Fruit fly (Drosophila melanogaster) whole organism, embryonic: ENCODE measurements around the gene CG15382.

Experiments used
- Antp ChIP-seq: fragments of 200-800 bp; sonication (Bioruptor generic); optimal IDR thresholded peaks from 3 replicates; lab custom pipeline; 2016; ENCODE audit warnings: missing biosample characterization, missing genetic modification characterization
- Atf6 ChIP-seq: fragments of 200-800 bp; sonication (Bioruptor generic); IDR thresholded peaks from 2 replicates; pipeline ENCODE4 v1.3.6; 2022; ENCODE audit warnings: missing biosample characterization, missing genetic modification characterization
- Bgb ChIP-seq: fragments of 200-800 bp; sonication (Bioruptor generic); IDR thresholded peaks from 2 replicates; pipeline ENCODE4 v1.3.6; 2022; ENCODE audit warnings: missing biosample characterization, missing genetic modification characterization; ENCODE audit not compliant: partially characterized antibody
- CG13424 ChIP-seq: fragments of 200-800 bp; sonication (Bioruptor generic); optimal IDR thresholded peaks from 2 replicates; lab custom pipeline; 2019; ENCODE audit warnings: missing biosample characterization, mild to moderate bottlenecking, missing genetic modification characterization, moderate library complexity
- CG13624 ChIP-seq: fragments of 200-800 bp; sonication (Bioruptor generic); optimal IDR thresholded peaks from 2 replicates; lab custom pipeline; 2016; ENCODE audit warnings: missing biosample characterization, missing genetic modification characterization
- CG15011 ChIP-seq: fragments of 200-800 bp; sonication (Bioruptor generic); optimal IDR thresholded peaks from 3 replicates; lab custom pipeline; 2018; ENCODE audit warnings: missing biosample characterization, mild to moderate bottlenecking, missing genetic modification characterization
- CG1529 ChIP-seq: fragments of 200-800 bp; sonication (Bioruptor generic); optimal IDR thresholded peaks from 3 replicates; lab custom pipeline; 2018; ENCODE audit warnings: missing biosample characterization, missing genetic modification characterization
- CG15514 ChIP-seq: fragments of 200-800 bp; sonication (Bioruptor generic); optimal IDR thresholded peaks from 3 replicates; lab custom pipeline; 2017; ENCODE audit warnings: missing biosample characterization, missing genetic modification characterization, mild to moderate bottlenecking, moderate library complexity, missing genetic modification reagents
- CG16779 ChIP-seq: fragments of 200-800 bp; sonication (Bioruptor generic); IDR thresholded peaks from 2 replicates; pipeline ENCODE4 v1.3.6; 2022; ENCODE audit warnings: missing biosample characterization, missing genetic modification characterization
- CG17328 ChIP-seq: fragments of 200-800 bp; sonication (Bioruptor generic); IDR thresholded peaks from 2 replicates; pipeline ENCODE4 v1.3.6; 2022; ENCODE audit warnings: missing biosample characterization, missing genetic modification characterization
- CG17612 ChIP-seq: fragments of 200-800 bp; sonication (Bioruptor generic); IDR thresholded peaks from 2 replicates; pipeline ENCODE4 v1.3.6; 2022; ENCODE audit warnings: missing biosample characterization, missing genetic modification characterization
- CG17829 ChIP-seq: fragments of 200-800 bp; optimal IDR thresholded peaks from 2 replicates; lab custom pipeline; 2019; ENCODE audit warnings: missing biosample characterization, mild to moderate bottlenecking, missing genetic modification characterization, moderate library complexity
- CG1792 ChIP-seq: fragments of 200-800 bp; sonication (Bioruptor generic); optimal IDR thresholded peaks from 2 replicates; lab custom pipeline; 2016; ENCODE audit warnings: missing biosample characterization, missing genetic modification characterization
- CG2875 ChIP-seq: fragments of 200-800 bp; sonication (Bioruptor generic); optimal IDR thresholded peaks from 2 replicates; lab custom pipeline; 2017; ENCODE audit warnings: missing biosample characterization, mild to moderate bottlenecking, missing genetic modification characterization, missing genetic modification reagents
- CG31224 ChIP-seq: fragments of 200-800 bp; sonication (Bioruptor generic); IDR thresholded peaks from 2 replicates; pipeline ENCODE4 v1.3.6; 2022; ENCODE audit warnings: missing biosample characterization, missing genetic modification characterization
- CG34224 ChIP-seq: fragments of 200-800 bp; sonication (Bioruptor generic); IDR thresholded peaks from 3 replicates; pipeline ENCODE4 v1.3.6; 2022; ENCODE audit warnings: missing biosample characterization, missing genetic modification characterization; ENCODE audit not compliant: partially characterized antibody
- CG4282 ChIP-seq: fragments of 200-800 bp; sonication (Bioruptor generic); optimal IDR thresholded peaks from 2 replicates; lab custom pipeline; 2016; ENCODE audit warnings: missing biosample characterization, missing genetic modification characterization
- CG43689 ChIP-seq: fragments of 200-800 bp; sonication (Bioruptor generic); IDR thresholded peaks from 2 replicates; pipeline ENCODE4 v1.3.6; 2022; ENCODE audit warnings: missing biosample characterization, missing genetic modification characterization
- CG4617 ChIP-seq: fragments of 200-800 bp; sonication (Bioruptor generic); optimal IDR thresholded peaks from 3 replicates; lab custom pipeline; 2016; ENCODE audit warnings: missing biosample characterization, missing genetic modification characterization, borderline replicate concordance
- CG6654 ChIP-seq: fragments of 200-800 bp; sonication (Bioruptor generic); optimal IDR thresholded peaks from 2 replicates; lab custom pipeline; 2017; ENCODE audit warnings: missing biosample characterization, mild to moderate bottlenecking, missing genetic modification characterization
- CG7372 ChIP-seq: fragments of 200-800 bp; sonication (Bioruptor generic); IDR thresholded peaks from 2 replicates; pipeline ENCODE4 v1.3.6; 2022; ENCODE audit warnings: missing biosample characterization, missing genetic modification characterization
- CG7745 ChIP-seq: fragments of 200-800 bp; sonication (Bioruptor generic); optimal IDR thresholded peaks from 2 replicates; lab custom pipeline; 2018; ENCODE audit warnings: missing biosample characterization, mild to moderate bottlenecking, missing genetic modification characterization, moderate library complexity
- CG7839 ChIP-seq: fragments of 200-800 bp; sonication (Bioruptor generic); optimal IDR thresholded peaks from 3 replicates; lab custom pipeline; 2018; ENCODE audit warnings: missing biosample characterization, mild to moderate bottlenecking, missing genetic modification characterization, moderate library complexity
- CG9932 ChIP-seq: fragments of 200-800 bp; sonication (Bioruptor generic); IDR thresholded peaks from 2 replicates; pipeline ENCODE4 v1.3.6; 2022; ENCODE audit warnings: missing biosample characterization, missing genetic modification characterization
- Chrac-16 ChIP-seq: fragments of 200-800 bp; sonication (Bioruptor generic); optimal IDR thresholded peaks from 3 replicates; lab custom pipeline; 2016; ENCODE audit warnings: missing biosample characterization, missing genetic modification characterization
- D19B ChIP-seq: fragments of 200-800 bp; sonication (Bioruptor generic); optimal IDR thresholded peaks from 2 replicates; lab custom pipeline; 2017; ENCODE audit warnings: missing biosample characterization, mild to moderate bottlenecking, missing genetic modification characterization
- Deaf1 ChIP-seq: fragments of 200-800 bp; optimal IDR thresholded peaks from 3 replicates; lab custom pipeline; 2019; ENCODE audit warnings: missing biosample characterization, mild to moderate bottlenecking, missing genetic modification characterization, moderate library complexity
- Doc3 ChIP-seq: fragments of 200-800 bp; sonication (Bioruptor generic); IDR thresholded peaks from 3 replicates; pipeline ENCODE4 v1.3.6; 2022; ENCODE audit warnings: missing biosample characterization, missing genetic modification characterization; ENCODE audit not compliant: partially characterized antibody
- Drgx ChIP-seq: fragments of 200-800 bp; sonication (Bioruptor generic); IDR thresholded peaks from 2 replicates; pipeline ENCODE4 v1.3.6; 2022; ENCODE audit warnings: missing biosample characterization, missing genetic modification characterization
- Fer2 ChIP-seq: fragments of 200-800 bp; sonication (Bioruptor generic); optimal IDR thresholded peaks from 2 replicates; lab custom pipeline; 2018; ENCODE audit warnings: missing biosample characterization, mild to moderate bottlenecking, missing genetic modification characterization, moderate library complexity
- HLHmδ ChIP-seq: fragments of 200-800 bp; sonication (Bioruptor generic); optimal IDR thresholded peaks from 2 replicates; lab custom pipeline; 2018; ENCODE audit warnings: missing biosample characterization, mild to moderate bottlenecking, missing genetic modification characterization, moderate library complexity
- Hand ChIP-seq: fragments of 200-800 bp; sonication (Bioruptor generic); optimal IDR thresholded peaks from 2 replicates; lab custom pipeline; 2017; ENCODE audit warnings: mild to moderate bottlenecking, missing biosample characterization, missing genetic modification reagents, missing genetic modification characterization
- HmgZ ChIP-seq: fragments of 200-800 bp; sonication (Bioruptor generic); optimal IDR thresholded peaks from 2 replicates; lab custom pipeline; 2018; ENCODE audit warnings: missing biosample characterization, mild to moderate bottlenecking, missing genetic modification characterization
- Mad ChIP-seq: fragments of 200-800 bp; sonication (Bioruptor generic); optimal IDR thresholded peaks from 2 replicates; lab custom pipeline; 2016; ENCODE audit warnings: missing biosample characterization, missing genetic modification characterization
- Meics ChIP-seq: fragments of 200-800 bp; sonication (Bioruptor generic); optimal IDR thresholded peaks from 2 replicates; lab custom pipeline; 2017; ENCODE audit warnings: missing biosample characterization, mild to moderate bottlenecking, missing genetic modification characterization
- Ravus ChIP-seq: fragments of 200-800 bp; sonication (Bioruptor generic); IDR thresholded peaks from 2 replicates; pipeline ENCODE4 v1.3.6; 2022; ENCODE audit warnings: missing biosample characterization, missing genetic modification characterization
- Spps ChIP-seq: fragments of 200-800 bp; sonication (Bioruptor generic); optimal IDR thresholded peaks from 2 replicates; lab custom pipeline; 2018; ENCODE audit warnings: missing biosample characterization, mild to moderate bottlenecking, missing genetic modification characterization
- ara ChIP-seq: fragments of 200-800 bp; sonication (Bioruptor generic); IDR thresholded peaks from 2 replicates; pipeline ENCODE4 v1.3.6; 2022; ENCODE audit warnings: missing biosample characterization, missing genetic modification characterization
- cg ChIP-seq: fragments of 200-800 bp; sonication (Bioruptor generic); optimal IDR thresholded peaks from 3 replicates; lab custom pipeline; 2019; ENCODE audit warnings: missing biosample characterization, mild to moderate bottlenecking, missing genetic modification characterization, moderate library complexity
- crc ChIP-seq: fragments of 200-800 bp; sonication (Bioruptor generic); optimal IDR thresholded peaks from 2 replicates; lab custom pipeline; 2016; ENCODE audit warnings: missing biosample characterization, missing genetic modification characterization
- cwo ChIP-seq: fragments of 200-800 bp; sonication (Bioruptor generic); optimal IDR thresholded peaks from 3 replicates; lab custom pipeline; 2017; ENCODE audit warnings: missing biosample characterization, missing genetic modification characterization, mild to moderate bottlenecking, moderate library complexity, missing genetic modification reagents
- fru ChIP-seq: fragments of >200 bp; optimal IDR thresholded peaks from 2 replicates; lab custom pipeline; 2017
- gsb ChIP-seq: fragments of 200-800 bp; sonication (Bioruptor generic); IDR thresholded peaks from 2 replicates; pipeline ENCODE4 v1.3.6; 2022; ENCODE audit warnings: missing biosample characterization, missing genetic modification characterization
- hb ChIP-seq: fragments of 200-800 bp; sonication (Bioruptor generic); IDR thresholded peaks from 3 replicates; pipeline ENCODE4 v1.3.6; 2022; ENCODE audit warnings: missing biosample characterization, missing genetic modification characterization; ENCODE audit not compliant: partially characterized antibody
- onecut ChIP-seq: fragments of 200-800 bp; sonication (Bioruptor generic); IDR thresholded peaks from 2 replicates; pipeline ENCODE4 v1.3.6; 2022; ENCODE audit warnings: missing biosample characterization, missing genetic modification characterization
- pb ChIP-seq: fragments of 200-800 bp; sonication (Bioruptor generic); optimal IDR thresholded peaks from 3 replicates; lab custom pipeline; 2016; ENCODE audit warnings: missing biosample characterization, missing genetic modification characterization
- row ChIP-seq: fragments of 200-800 bp; sonication (Bioruptor generic); IDR thresholded peaks from 3 replicates; pipeline ENCODE4 v1.3.6; 2022; ENCODE audit warnings: missing biosample characterization, missing genetic modification characterization
- scrt ChIP-seq: fragments of 200-800 bp; sonication (Bioruptor generic); optimal IDR thresholded peaks from 2 replicates; lab custom pipeline; 2018; ENCODE audit warnings: missing biosample characterization, mild to moderate bottlenecking, missing genetic modification characterization, moderate library complexity
- tna ChIP-seq: fragments of 200-800 bp; sonication (Bioruptor generic); IDR thresholded peaks from 2 replicates; pipeline ENCODE4 v1.3.6; 2022; ENCODE audit warnings: missing biosample characterization, missing genetic modification characterization; ENCODE audit not compliant: partially characterized antibody
- twi ChIP-seq: fragments of 200-800 bp; optimal IDR thresholded peaks from 2 replicates; lab custom pipeline; 2019; ENCODE audit warnings: missing biosample characterization, mild to moderate bottlenecking, missing genetic modification characterization, moderate library complexity
- vfl ChIP-seq: fragments of 200-800 bp; sonication (Bioruptor generic); optimal IDR thresholded peaks from 2 replicates; lab custom pipeline; 2016; ENCODE audit warnings: missing biosample characterization, missing genetic modification characterization

Gene CG15382

dm6 chr2L:2180120-2180539 is 24.6 kb downstream of the CG15382 start (continued):
- TF ChIP-seq twi = peak; percentile 68
- TF ChIP-seq scrt (GFP tag; lab: Kevin White, UChicago) = peak; percentile 82
- TF ChIP-seq Mad (GFP tag; lab: Kevin White, UChicago) = peak; percentile 84
- TF ChIP-seq ara (GFP tag; lab: Robert Waterston, UW) = peak; percentile 94
- peak; percentile 86 for TF ChIP-seq Drgx (GFP tag; lab: Robert Waterston, UW)
- peak; percentile 84 for TF ChIP-seq HmgZ (tag; lab: Kevin White, UChicago)
- TF ChIP-seq tna (GFP tag; lab: Robert Waterston, UW) = no peak
- TF ChIP-seq CG15011 = peak; percentile 86
- peak; percentile 60 for TF ChIP-seq CG13624 (GFP tag; lab: Kevin White, UChicago)
- peak; percentile 87 for TF ChIP-seq CG7372 (GFP tag; lab: Robert Waterston, UW)
- TF ChIP-seq CG9932 (GFP tag; lab: Robert Waterston, UW) = peak; percentile 73
- peak; percentile 83 for TF ChIP-seq Chrac-16 (GFP tag; lab: Kevin White, UChicago)
- no peak for TF ChIP-seq Bgb (GFP tag; lab: Robert Waterston, UW)
- peak; percentile 46 for TF ChIP-seq CG4617 (GFP tag; lab: Kevin White, UChicago)
- peak; percentile 19 for TF ChIP-seq CG7745 (tag; lab: Kevin White, UChicago)
- TF ChIP-seq pb = peak; percentile 64
- peak; percentile 65; the same call in 1 of the 2 replicates for TF ChIP-seq CG17612 (GFP tag; lab: Robert Waterston, UW)
- TF ChIP-seq CG34224 (GFP tag; lab: Robert Waterston, UW) = no peak
- peak; percentile 82 for TF ChIP-seq CG6654 (GFP tag; lab: Kevin White, UChicago)
- TF ChIP-seq CG7839 (tag; lab: Kevin White, UChicago) = peak; percentile 93
- peak; percentile 73 for TF ChIP-seq Deaf1 (tag; lab: Kevin White, UChicago)
- TF ChIP-seq CG16779 (GFP tag; lab: Robert Waterston, UW) = peak; percentile 73; the same call in 1 of the 2 replicates
- peak; percentile 91 for TF ChIP-seq CG2875 (GFP tag; lab: Kevin White, UChicago)
- TF ChIP-seq row (GFP tag; lab: Robert Waterston, UW) = peak; percentile 87
- TF ChIP-seq CG4282 (GFP tag; lab: Kevin White, UChicago) = no peak
- TF ChIP-seq CG31224 = peak; percentile 79
- peak; percentile 67 for TF ChIP-seq Hand
- TF ChIP-seq vfl (GFP tag; lab: Kevin White, UChicago) = peak; percentile 63
- peak; percentile 75 for TF ChIP-seq gsb
- peak; percentile 57 for TF ChIP-seq Fer2 (tag; lab: Kevin White, UChicago)
- TF ChIP-seq Atf6 (GFP tag; lab: Robert Waterston, UW) = peak; percentile 87
- no peak for TF ChIP-seq Doc3 (GFP tag; lab: Robert Waterston, UW)
- no peak for TF ChIP-seq cg (GFP tag; lab: Kevin White, UChicago)
- TF ChIP-seq CG13424 (tag; lab: Kevin White, UChicago) = peak; percentile 92
- peak; percentile 85 for TF ChIP-seq CG1529 (GFP tag; lab: Kevin White, UChicago)
- TF ChIP-seq HLHmδ (GFP tag; lab: Kevin White, UChicago) = no peak
- peak; percentile 58 for TF ChIP-seq Ravus
- peak; percentile 83 for TF ChIP-seq onecut (GFP tag; lab: Robert Waterston, UW)
- peak; percentile 91 for TF ChIP-seq Spps
- peak; percentile 54 for TF ChIP-seq CG1792 (GFP tag; lab: Kevin White, UChicago)
- peak; percentile 96 for TF ChIP-seq CG17829 (tag; lab: Kevin White, UChicago)
- peak; percentile 40 for TF ChIP-seq crc (GFP tag; lab: Kevin White, UChicago)
- TF ChIP-seq fru (lab: Kevin White, UChicago) = no peak
- TF ChIP-seq CG17328 = peak; percentile 93
- TF ChIP-seq hb (GFP tag; lab: Robert Waterston, UW) = no peak
- peak; percentile 79 for TF ChIP-seq Meics (GFP tag; lab: Kevin White, UChicago)
- peak; percentile 21 for TF ChIP-seq D19B
- peak; percentile 82 for TF ChIP-seq cwo (GFP tag; lab: Kevin White, UChicago)
- TF ChIP-seq Antp (GFP tag; lab: Kevin White, UChicago) = peak; percentile 68
- TF ChIP-seq CG15514 (GFP tag; lab: Kevin White, UChicago) = peak; percentile 74
- TF ChIP-seq CG43689 (GFP tag; lab: Robert Waterston, UW) = peak; percentile 57; the same call in 1 of the 2 replicates
